Fruit fly (Drosophila melanogaster) whole organism, embryonic: Measurements from ENCODE around the gene Upf2.

Experiments used
- Antp ChIP-seq: fragments of 200-800 bp; sonication (Bioruptor generic); optimal IDR thresholded peaks from 3 replicates; lab custom pipeline; 2016; ENCODE audit warnings: missing biosample characterization, missing genetic modification characterization
- B-H2 ChIP-seq: fragments of 200-800 bp; sonication (Bioruptor generic); optimal IDR thresholded peaks from 2 replicates; lab custom pipeline; 2018; ENCODE audit warnings: missing biosample characterization, mild to moderate bottlenecking, missing genetic modification characterization
- BEAF-32 ChIP-seq: fragments of 200-800 bp; sonication (Bioruptor generic); optimal IDR thresholded peaks from 3 replicates; lab custom pipeline; 2017; ENCODE audit warnings: missing biosample characterization, missing genetic modification characterization, mild to moderate bottlenecking, moderate library complexity, missing genetic modification reagents
- Bteb2 ChIP-seq: fragments of 200-800 bp; sonication (Bioruptor generic); optimal IDR thresholded peaks from 2 replicates; lab custom pipeline; 2016; ENCODE audit warnings: missing biosample characterization, missing genetic modification characterization
- CG10366 ChIP-seq: fragments of 200-800 bp; sonication (Bioruptor generic); IDR thresholded peaks from 2 replicates; pipeline ENCODE4 v1.3.6; 2022; ENCODE audit warnings: missing biosample characterization, missing genetic modification characterization
- CG12071 ChIP-seq: fragments of 200-800 bp; sonication (Bioruptor generic); optimal IDR thresholded peaks from 3 replicates; lab custom pipeline; 2018; ENCODE audit warnings: missing biosample characterization, mild to moderate bottlenecking, missing genetic modification characterization
- CG12104 ChIP-seq: fragments of 200-800 bp; sonication (Bioruptor generic); optimal IDR thresholded peaks from 3 replicates; lab custom pipeline; 2016; ENCODE audit warnings: missing biosample characterization, missing genetic modification characterization
- CG12744 ChIP-seq: fragments of 200-800 bp; sonication (Bioruptor generic); optimal IDR thresholded peaks from 2 replicates; lab custom pipeline; 2016; ENCODE audit warnings: missing biosample characterization, missing genetic modification characterization
- CG13775 ChIP-seq: fragments of 200-800 bp; sonication (Bioruptor generic); optimal IDR thresholded peaks from 3 replicates; lab custom pipeline; 2017; ENCODE audit warnings: missing biosample characterization, mild to moderate bottlenecking, missing genetic modification characterization
- CG13894 ChIP-seq: fragments of 200-800 bp; sonication (Bioruptor generic); optimal IDR thresholded peaks from 3 replicates; lab custom pipeline; 2018; ENCODE audit warnings: missing biosample characterization, mild to moderate bottlenecking, missing genetic modification characterization, moderate library complexity
- CG14014 ChIP-seq: fragments of 200-800 bp; sonication (Bioruptor generic); IDR thresholded peaks from 2 replicates; pipeline ENCODE4 v1.3.6; 2022; ENCODE audit warnings: missing biosample characterization, missing genetic modification characterization
- CG2712 ChIP-seq: fragments of 200-800 bp; optimal IDR thresholded peaks from 3 replicates; lab custom pipeline; 2019; ENCODE audit warnings: missing biosample characterization, mild to moderate bottlenecking, missing genetic modification characterization, moderate library complexity
- CG30403 ChIP-seq: fragments of 200-800 bp; sonication (Bioruptor generic); optimal IDR thresholded peaks from 3 replicates; lab custom pipeline; 2016; ENCODE audit warnings: missing biosample characterization, missing genetic modification characterization
- CG31388 ChIP-seq: fragments of 200-800 bp; sonication (Bioruptor generic); optimal IDR thresholded peaks from 2 replicates; lab custom pipeline; 2016; ENCODE audit warnings: missing biosample characterization, missing genetic modification characterization
- CG3726 ChIP-seq: fragments of 200-800 bp; sonication (Bioruptor generic); IDR thresholded peaks from 3 replicates; pipeline ENCODE4, ENCODE4 v1.3.6; 2022; ENCODE audit warnings: missing biosample characterization, missing genetic modification characterization
- CG3847 ChIP-seq: fragments of 200-800 bp; sonication (Bioruptor generic); IDR thresholded peaks from 2 replicates; pipeline ENCODE4 v1.3.6; 2022; ENCODE audit warnings: missing biosample characterization, missing genetic modification characterization
- CG6272 ChIP-seq: fragments of 200-800 bp; sonication (Bioruptor generic); IDR thresholded peaks from 2 replicates; pipeline ENCODE4 v1.3.6; 2022; ENCODE audit warnings: missing biosample characterization, missing genetic modification characterization
- CG8089 ChIP-seq: fragments of 200-800 bp; sonication (Bioruptor generic); optimal IDR thresholded peaks from 3 replicates; lab custom pipeline; 2016; ENCODE audit warnings: missing biosample characterization, missing genetic modification characterization
- CG9215 ChIP-seq: fragments of 200-800 bp; sonication (Bioruptor generic); IDR thresholded peaks from 2 replicates; pipeline ENCODE4 v1.3.6; 2022; ENCODE audit warnings: missing biosample characterization, missing genetic modification characterization
- D19A ChIP-seq: fragments of 200-800 bp; optimal IDR thresholded peaks from 3 replicates; lab custom pipeline; 2019; ENCODE audit warnings: missing biosample characterization, mild to moderate bottlenecking, missing genetic modification characterization, moderate library complexity
- Dfd ChIP-seq, 2 experiments: fragments of >200 bp; optimal IDR thresholded peaks; 2 replicates each; lab custom pipeline; 2017; ENCODE audit warnings: missing biosample characterization in 2 of 2, missing genetic modification characterization in 2 of 2
- Doc2 ChIP-seq: fragments of 200-800 bp; sonication (Bioruptor generic); IDR thresholded peaks from 2 replicates; pipeline ENCODE4 v1.3.6; 2022; ENCODE audit warnings: missing biosample characterization, missing genetic modification characterization
- Doc3 ChIP-seq: fragments of 200-800 bp; sonication (Bioruptor generic); IDR thresholded peaks from 3 replicates; pipeline ENCODE4 v1.3.6; 2022; ENCODE audit warnings: missing biosample characterization, missing genetic modification characterization; ENCODE audit not compliant: partially characterized antibody
- Hr3 ChIP-seq: fragments of 200-800 bp; sonication (Bioruptor generic); optimal IDR thresholded peaks from 3 replicates; lab custom pipeline; 2016; ENCODE audit warnings: missing biosample characterization, missing genetic modification characterization
- Lpt ChIP-seq: fragments of >200 bp; optimal IDR thresholded peaks from 2 replicates; lab custom pipeline; 2018; ENCODE audit warnings: missing biosample characterization, missing genetic modification characterization
- MBD-R2 ChIP-seq: fragments of 200-800 bp; sonication (Bioruptor generic); IDR thresholded peaks from 2 replicates; pipeline ENCODE4 v1.3.6; 2022; ENCODE audit warnings: missing biosample characterization, missing genetic modification characterization
- MESR4 ChIP-seq: fragments of 200-800 bp; sonication (Bioruptor generic); optimal IDR thresholded peaks from 2 replicates; lab custom pipeline; 2018; ENCODE audit warnings: missing biosample characterization, mild to moderate bottlenecking, missing genetic modification characterization, moderate library complexity
- NC2β ChIP-seq: fragments of 200-800 bp; sonication (Bioruptor generic); optimal IDR thresholded peaks from 2 replicates; lab custom pipeline; 2016; ENCODE audit warnings: missing biosample characterization, missing genetic modification characterization
- Ptx1 ChIP-seq: fragments of 200-800 bp; sonication (Bioruptor generic); IDR thresholded peaks from 2 replicates; pipeline ENCODE4 v1.3.6; 2022; ENCODE audit warnings: missing biosample characterization, missing genetic modification characterization
- Sox102F ChIP-seq: fragments of 200-800 bp; sonication (Bioruptor generic); optimal IDR thresholded peaks from 2 replicates; lab custom pipeline; 2018; ENCODE audit warnings: missing biosample characterization, mild to moderate bottlenecking, missing genetic modification characterization, moderate library complexity
- TFAM ChIP-seq: fragments of 200-800 bp; sonication (Bioruptor generic); optimal IDR thresholded peaks from 2 replicates; lab custom pipeline; 2017; ENCODE audit warnings: missing biosample characterization, missing genetic modification characterization, inconsistent platforms
- ap ChIP-seq: fragments of 200-800 bp; sonication (Bioruptor generic); IDR thresholded peaks from 2 replicates; pipeline ENCODE4 v1.3.6; 2022; ENCODE audit warnings: missing biosample characterization, missing genetic modification characterization
- bigmax ChIP-seq: fragments of 200-800 bp; sonication (Bioruptor generic); optimal IDR thresholded peaks from 2 replicates; lab custom pipeline; 2018; ENCODE audit warnings: missing biosample characterization, mild to moderate bottlenecking, missing genetic modification characterization
- chm ChIP-seq: fragments of 200-800 bp; sonication (Bioruptor generic); IDR thresholded peaks from 2 replicates; pipeline ENCODE4 v1.3.6; 2022; ENCODE audit warnings: missing biosample characterization, missing genetic modification characterization
- eyg ChIP-seq: fragments of 200-800 bp; sonication (Bioruptor generic); optimal IDR thresholded peaks from 3 replicates; lab custom pipeline; 2016; ENCODE audit warnings: missing biosample characterization, missing genetic modification characterization
- fd64A ChIP-seq: fragments of 200-800 bp; sonication (Bioruptor generic); optimal IDR thresholded peaks from 3 replicates; lab custom pipeline; 2018; ENCODE audit warnings: missing biosample characterization, mild to moderate bottlenecking, missing genetic modification characterization
- jigr1 ChIP-seq: fragments of 200-800 bp; sonication (Bioruptor generic); IDR thresholded peaks from 3 replicates; pipeline ENCODE4 v1.3.6; 2022; ENCODE audit warnings: missing biosample characterization, missing genetic modification characterization
- jumu ChIP-seq: fragments of 200-800 bp; sonication (Bioruptor generic); optimal IDR thresholded peaks from 3 replicates; lab custom pipeline; 2016; ENCODE audit warnings: missing biosample characterization, missing genetic modification characterization
- kni ChIP-seq: fragments of 200-800 bp; sonication (Bioruptor generic); optimal IDR thresholded peaks from 3 replicates; lab custom pipeline; 2017; ENCODE audit warnings: mild to moderate bottlenecking, missing biosample characterization, missing genetic modification reagents, missing genetic modification characterization
- lbe ChIP-seq: fragments of 200-800 bp; sonication (Bioruptor generic); optimal IDR thresholded peaks from 2 replicates; lab custom pipeline; 2016; ENCODE audit warnings: missing biosample characterization, mild to moderate bottlenecking, missing genetic modification characterization
- lola ChIP-seq, 3 experiments: fragments of >200 bp in 2 of 3; fragments of 200-800 bp in 1 of 3; sonication (Bioruptor generic) in 1 of 3; optimal IDR thresholded peaks; 2 replicates each; lab custom pipeline; 2017 to 2019; ENCODE audit warnings: missing biosample characterization in 3 of 3, missing genetic modification characterization in 3 of 3, mild to moderate bottlenecking in 1 of 3, moderate library complexity in 1 of 3
- odd ChIP-seq: fragments of 200-800 bp; sonication (Bioruptor generic); optimal IDR thresholded peaks from 2 replicates; lab custom pipeline; 2017; ENCODE audit warnings: missing biosample characterization, mild to moderate bottlenecking, missing genetic modification characterization
- pnt ChIP-seq: fragments of 200-800 bp; sonication (Bioruptor generic); optimal IDR thresholded peaks from 3 replicates; lab custom pipeline; 2016; ENCODE audit warnings: missing biosample characterization, missing genetic modification characterization
- run ChIP-seq: fragments of 200-800 bp; sonication (Bioruptor generic); optimal IDR thresholded peaks from 3 replicates; lab custom pipeline; 2018; ENCODE audit warnings: missing biosample characterization, mild to moderate bottlenecking, missing genetic modification characterization
- sens ChIP-seq: fragments of 200-800 bp; sonication (Bioruptor generic); peaks from one replicate; lab custom pipeline; 2016; ENCODE audit warnings: missing biosample characterization, missing genetic modification characterization
- sr ChIP-seq: fragments of 200-800 bp; sonication (Bioruptor generic); IDR thresholded peaks from 3 replicates; pipeline ENCODE4 v1.3.6; 2022; ENCODE audit warnings: missing biosample characterization, missing genetic modification characterization
- ssp ChIP-seq: fragments of 200-800 bp; sonication (Bioruptor generic); IDR thresholded peaks from 2 replicates; pipeline ENCODE4 v1.3.6; 2022; ENCODE audit warnings: missing biosample characterization, missing genetic modification characterization
- stc ChIP-seq: fragments of 200-800 bp; sonication (Bioruptor generic); IDR thresholded peaks from 2 replicates; pipeline ENCODE4 v1.3.6; 2022; ENCODE audit warnings: missing biosample characterization, missing genetic modification characterization
- ttk ChIP-seq: fragments of 200-800 bp; sonication (Bioruptor generic); IDR thresholded peaks from 2 replicates; pipeline ENCODE4 v2.1.2; 2022; ENCODE audit warnings: missing biosample characterization, missing genetic modification characterization
- zen ChIP-seq: fragments of 200-800 bp; sonication (Bioruptor generic); optimal IDR thresholded peaks from 3 replicates; lab custom pipeline; 2018; ENCODE audit warnings: missing biosample characterization, mild to moderate bottlenecking, missing genetic modification characterization, moderate library complexity

The Upf2 gene

dm6 chrX:8100026-8100825 is 25.0 kb upstream of the Upf2 start (continued):
- TF ChIP-seq fd64A (GFP tag; lab: Kevin White, UChicago) (peak; percentile 49), CG3726 (peak; percentile 78; the same call in 1 of the 3 replicates), lbe (peak; percentile 49), CG12071 (GFP tag; lab: Kevin White, UChicago) (peak; percentile 71), CG2712 (tag; lab: Kevin White, UChicago) (peak; percentile 87), jigr1 (GFP tag; lab: Robert Waterston, UW) (peak; percentile 67; the same call in 1 of the 3 replicates), Antp (peak; percentile 46), MESR4 (GFP tag; lab: Kevin White, UChicago) (peak; percentile 22), CG13894 (tag; lab: Kevin White, UChicago) (peak; percentile 80), ssp (GFP tag; lab: Robert Waterston, UW) (peak; percentile 58), ttk (peak; percentile 74), zen (tag; lab: Kevin White, UChicago) (peak; percentile 49), CG8089 (no peak), D19A (tag; lab: Kevin White, UChicago) (peak; percentile 77), CG10366 (GFP tag; lab: Robert Waterston, UW) (peak; percentile 82), CG6272 (GFP tag; lab: Robert Waterston, UW) (peak; percentile 85), CG12104 (peak; percentile 68), Doc2 (GFP tag; lab: Robert Waterston, UW) (no peak), Sox102F (GFP tag; lab: Kevin White, UChicago) (peak; percentile 89), stc (GFP tag; lab: Robert Waterston, UW) (peak; percentile 88), CG13775 (GFP tag; lab: Kevin White, UChicago) (peak; percentile 77), odd (peak; percentile 66), Ptx1 (GFP tag; lab: Robert Waterston, UW) (peak; percentile 89), ap (GFP tag; lab: Robert Waterston, UW) (peak; percentile 82), kni (GFP tag; lab: Kevin White, UChicago) (no peak), Dfd (GFP tag; optimal IDR thresholded peaks at IDR 0.05; lab: Kevin White, UChicago) (no peak), pnt (GFP tag; lab: Kevin White, UChicago) (peak; percentile 51), CG9215 (GFP tag; lab: Robert Waterston, UW) (peak; percentile 67), CG12744 (GFP tag; lab: Kevin White, UChicago) (peak; percentile 53), sr (GFP tag; lab: Robert Waterston, UW) (peak; percentile 72; the same call in 1 of the 3 replicates), B-H2 (GFP tag; lab: Kevin White, UChicago) (peak; percentile 31), BEAF-32 (no peak), CG30403 (GFP tag; lab: Kevin White, UChicago) (peak; percentile 81), TFAM (no peak), sens (GFP tag; lab: Kevin White, UChicago) (peak; percentile 93), Bteb2 (GFP tag; lab: Kevin White, UChicago) (peak; percentile 57), run (tag; lab: Kevin White, UChicago) (peak; percentile 74), lola (GFP tag; optimal IDR thresholded peaks at IDR 0.05; lab: Kevin White, UChicago) (peak in 1 of 3 experiments; percentile 64), chm (peak; percentile 87), Hr3 (peak; percentile 68), bigmax (GFP tag; lab: Kevin White, UChicago) (no peak), CG14014 (GFP tag; lab: Robert Waterston, UW) (peak; percentile 90), MBD-R2 (GFP tag; lab: Robert Waterston, UW) (peak; percentile 58; the same call in 1 of the 2 replicates), jumu (peak; percentile 49), Lpt (GFP tag; lab: Kevin White, UChicago) (no peak), NC2β (peak; percentile 19), CG31388 (peak; percentile 59), eyg (no peak), CG3847 (peak; percentile 81), Doc3 (GFP tag; lab: Robert Waterston, UW) (no peak)
